Worm (Caenorhabditis elegans) whole organism, late embryonic: ENCODE data around the gene F31F4.1.

Experiments
- dmd-4 ChIP-seq: sonication (generic microtip); optimal IDR thresholded peaks from 2 replicates; lab custom pipeline; 2016; ENCODE audit warnings: borderline replicate concordance, missing genetic modification characterization, missing compliant biosample characterization
- pqm-1 ChIP-seq: sonication (generic microtip); optimal IDR thresholded peaks from 2 replicates; lab custom pipeline; 2016; ENCODE audit warnings: missing genetic modification characterization, missing compliant biosample characterization
- rnt-1 ChIP-seq: sonication (generic microtip); optimal IDR thresholded peaks from 2 replicates; lab custom pipeline; 2016; ENCODE audit warnings: missing genetic modification characterization, missing compliant biosample characterization
- tbx-7 ChIP-seq: sonication (generic microtip); optimal IDR thresholded peaks from 2 replicates; lab custom pipeline; 2016; ENCODE audit warnings: missing genotype, missing genetic modification characterization, missing compliant biosample characterization

DNA sequence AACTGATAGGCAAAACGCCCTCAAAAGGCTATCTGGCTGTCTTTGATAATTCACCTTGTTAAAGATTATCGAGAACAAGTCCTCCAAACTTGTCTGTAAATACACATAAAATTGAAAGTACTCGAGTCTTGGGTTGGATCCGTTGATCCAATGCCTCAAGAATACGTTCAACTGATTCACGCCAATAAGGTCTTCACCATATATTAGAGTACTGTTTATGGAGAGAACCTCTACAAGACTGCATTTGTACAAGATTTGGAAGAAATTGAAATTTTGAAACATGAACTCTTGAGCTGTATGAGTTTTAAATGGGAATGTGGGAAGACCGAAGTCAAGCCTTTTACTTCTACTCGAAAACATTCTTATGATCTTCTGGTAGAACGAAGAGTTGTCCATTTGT is 39.0 kb downstream of the F31F4.1 start:
- TF ChIP-seq dmd-4 (tag; lab: Kevin White, UChicago) (no peak), tbx-7 (no peak), rnt-1 (tag; lab: Kevin White, UChicago) (no peak), pqm-1 (tag; lab: Kevin White, UChicago) (no peak)
